Fruit fly (Drosophila melanogaster) whole organism, pupa: Measurements from ENCODE around the gene GstD11.
A peak's percentile ranks its signal among the peaks of the same experiment; 100 is the strongest.

ENCODE experiments used
- CG10348 ChIP-seq: fragments of 200-800 bp; sonication (Bioruptor generic); IDR thresholded peaks from 2 replicates; pipeline ENCODE4 v1.3.6; 2022; ENCODE audit warnings: missing biosample characterization, missing genetic modification characterization
- CG12605 ChIP-seq: fragments of 200-800 bp; sonication (Bioruptor generic); IDR thresholded peaks from 2 replicates; pipeline ENCODE4 v1.3.6; 2022; ENCODE audit warnings: missing biosample characterization, missing genetic modification characterization
- CG13204 ChIP-seq: fragments of 200-800 bp; sonication (Bioruptor generic); optimal IDR thresholded peaks from 2 replicates; lab custom pipeline; 2018; ENCODE audit warnings: missing biosample characterization, mild to moderate bottlenecking, missing genetic modification characterization, moderate library complexity
- CG14655 ChIP-seq: fragments of 200-800 bp; sonication (Bioruptor generic); optimal IDR thresholded peaks from 3 replicates; lab custom pipeline; 2017; ENCODE audit warnings: mild to moderate bottlenecking, missing biosample characterization, missing genetic modification reagents, missing genetic modification characterization
- CG15710 ChIP-seq: fragments of 200-800 bp; sonication (Bioruptor generic); optimal IDR thresholded peaks from 2 replicates; lab custom pipeline; 2018; ENCODE audit warnings: missing biosample characterization, mild to moderate bottlenecking, missing genetic modification characterization, moderate library complexity
- CG17806 ChIP-seq: fragments of 200-800 bp; sonication (Bioruptor generic); optimal IDR thresholded peaks from 2 replicates; lab custom pipeline; 2018; ENCODE audit warnings: missing biosample characterization, mild to moderate bottlenecking, missing genetic modification characterization, moderate library complexity
- CG32121 ChIP-seq: fragments of 200-800 bp; sonication (Bioruptor generic); IDR thresholded peaks from 2 replicates; pipeline ENCODE4 v1.3.6; 2022; ENCODE audit warnings: missing biosample characterization, missing genetic modification characterization
- CG34367 ChIP-seq: fragments of 200-800 bp; sonication (Bioruptor generic); optimal IDR thresholded peaks from 2 replicates; lab custom pipeline; 2018; ENCODE audit warnings: missing biosample characterization, mild to moderate bottlenecking, missing genetic modification characterization
- CG4496 ChIP-seq: fragments of 200-800 bp; sonication (Bioruptor generic); IDR thresholded peaks from 3 replicates; pipeline ENCODE4 v1.3.6; 2022; ENCODE audit warnings: missing biosample characterization, missing genetic modification characterization
- CG8159 ChIP-seq: fragments of 200-800 bp; sonication (Bioruptor generic); optimal IDR thresholded peaks from 3 replicates; lab custom pipeline; 2018; ENCODE audit warnings: missing biosample characterization, mild to moderate bottlenecking, missing genetic modification characterization, moderate library complexity
- CG8301 ChIP-seq: fragments of 200-800 bp; sonication (Bioruptor generic); optimal IDR thresholded peaks from 2 replicates; lab custom pipeline; 2018; ENCODE audit warnings: missing biosample characterization, mild to moderate bottlenecking, missing genetic modification characterization
- CG9948 ChIP-seq: fragments of 200-800 bp; sonication (Bioruptor generic); optimal IDR thresholded peaks from 2 replicates; lab custom pipeline; 2018; ENCODE audit warnings: missing biosample characterization, mild to moderate bottlenecking, missing genetic modification characterization, moderate library complexity
- D1 ChIP-seq: fragments of 200-800 bp; sonication (Bioruptor generic); optimal IDR thresholded peaks from 2 replicates; lab custom pipeline; 2018; ENCODE audit warnings: missing biosample characterization, mild to moderate bottlenecking, missing genetic modification characterization, moderate library complexity
- EcR ChIP-seq: fragments of 200-800 bp; sonication (Bioruptor generic); optimal IDR thresholded peaks from 3 replicates; lab custom pipeline; 2019; ENCODE audit warnings: missing biosample characterization, missing genetic modification characterization, mild to moderate bottlenecking, moderate library complexity, missing genetic modification reagents
- Ets98B ChIP-seq: fragments of 200-800 bp; sonication (Bioruptor generic); IDR thresholded peaks from 2 replicates; pipeline ENCODE4 v1.3.6; 2022; ENCODE audit warnings: missing biosample characterization, missing genetic modification characterization
- Pif1A ChIP-seq: fragments of 200-800 bp; sonication (Bioruptor generic); optimal IDR thresholded peaks from 3 replicates; lab custom pipeline; 2016; ENCODE audit warnings: missing biosample characterization, missing genetic modification characterization
- Pif1B ChIP-seq: fragments of 200-800 bp; sonication (Bioruptor generic); optimal IDR thresholded peaks from 3 replicates; lab custom pipeline; 2016; ENCODE audit warnings: missing biosample characterization, missing genetic modification characterization
- Snoo ChIP-seq: fragments of 200-800 bp; sonication (Bioruptor generic); optimal IDR thresholded peaks from 3 replicates; lab custom pipeline; 2017; ENCODE audit warnings: missing biosample characterization, mild to moderate bottlenecking, missing genetic modification characterization, inconsistent platforms
- fd96Ca ChIP-seq: fragments of 200-800 bp; sonication (Bioruptor generic); IDR thresholded peaks from 3 replicates; pipeline ENCODE4 v1.3.6; 2022; ENCODE audit warnings: missing biosample characterization, missing genetic modification characterization
- gl ChIP-seq: fragments of 200-800 bp; sonication (Bioruptor generic); optimal IDR thresholded peaks from 2 replicates; lab custom pipeline; 2018; ENCODE audit warnings: missing biosample characterization, mild to moderate bottlenecking, missing genetic modification characterization
- rn ChIP-seq: fragments of 200-800 bp; sonication (Bioruptor generic); IDR thresholded peaks from 2 replicates; pipeline ENCODE4 v1.3.6; 2022; ENCODE audit warnings: missing biosample characterization, missing genetic modification characterization

GstD11 gene

dm6 chr3R:12356044-12356443 is 27.1 kb upstream of the GstD11 start, which contains the start of gene MBD-R2:
MBD-R2 (minus strand) TSS chr3R:12356265.
- TF ChIP-seq CG12605 (GFP tag; lab: Robert Waterston, UW) (no peak), D1 (tag; lab: Kevin White, UChicago) (no peak), CG34367 (no peak), CG14655 (no peak), CG4496 (GFP tag; lab: Robert Waterston, UW) (no peak), Ets98B (GFP tag; lab: Robert Waterston, UW) (no peak), gl (tag; lab: Kevin White, UChicago) (no peak)
- TF ChIP-seq, all 21 proteins: peak for 0

- TF ChIP-seq CG13204 (GFP tag; lab: Kevin White, UChicago) (no peak), CG17806 (tag; lab: Kevin White, UChicago) (no peak), rn (GFP tag; lab: Robert Waterston, UW) (no peak), CG32121 (no peak), EcR (GFP tag; lab: Kevin White, UChicago) (no peak), CG4496 (GFP tag; lab: Robert Waterston, UW) (no peak), Ets98B (GFP tag; lab: Robert Waterston, UW) (peak; percentile 33; the same call in 1 of the 2 replicates)
These were observed 23.3 kb upstream of the GstD11 start, which contains the start of gene CG4115 for dm6 chr3R:12359837-12360236. CG4115 (plus strand) TSS chr3R:12360008.

DNA sequence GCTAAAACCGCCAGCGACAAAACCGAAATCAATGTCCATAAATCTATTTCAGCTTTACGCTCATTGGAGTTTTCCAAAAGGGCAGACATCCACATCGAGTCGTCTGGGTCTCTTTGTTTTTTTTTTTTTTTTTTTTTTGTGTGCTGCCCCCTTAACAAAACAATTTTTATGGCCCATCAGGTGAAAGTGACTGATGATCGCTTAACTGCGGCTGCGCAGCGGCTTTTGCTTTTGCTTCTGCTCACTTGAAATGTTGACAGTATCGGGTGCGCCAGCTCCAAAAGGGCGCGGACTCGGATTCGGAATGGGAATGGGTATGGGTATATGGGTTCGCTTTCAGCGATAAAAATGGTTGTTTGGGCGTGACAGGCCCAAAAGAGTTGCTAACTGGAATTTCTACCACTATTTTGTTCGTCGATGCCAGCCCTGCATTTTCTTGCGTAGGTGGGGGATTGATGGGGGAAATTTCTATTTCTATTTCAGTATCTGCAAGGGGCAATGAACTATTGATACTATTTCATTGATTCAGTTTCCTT is 21.1 kb upstream of the GstD11 start:
- TF ChIP-seq CG13204 (GFP tag; lab: Kevin White, UChicago), result no peak
- TF ChIP-seq CG12605 (GFP tag; lab: Robert Waterston, UW), result no peak
- TF ChIP-seq CG17806 (tag; lab: Kevin White, UChicago), result no peak
- TF ChIP-seq CG4496 (GFP tag; lab: Robert Waterston, UW), result no peak
- no peak for TF ChIP-seq CG14655
- TF ChIP-seq fd96Ca, result no peak
- no peak for TF ChIP-seq CG8159 (tag; lab: Kevin White, UChicago)
- no peak for TF ChIP-seq Ets98B (GFP tag; lab: Robert Waterston, UW)
- TF ChIP-seq Snoo (tag; lab: Kevin White, UChicago), result no peak
- TF ChIP-seq CG9948 (tag; lab: Kevin White, UChicago), result no peak
- no peak for TF ChIP-seq rn (GFP tag; lab: Robert Waterston, UW)
- no peak for TF ChIP-seq EcR (GFP tag; lab: Kevin White, UChicago)
- no peak for TF ChIP-seq CG15710 (tag; lab: Kevin White, UChicago)
- no peak for TF ChIP-seq CG10348 (GFP tag; lab: Robert Waterston, UW)
- TF ChIP-seq CG34367, result no peak

DNA sequence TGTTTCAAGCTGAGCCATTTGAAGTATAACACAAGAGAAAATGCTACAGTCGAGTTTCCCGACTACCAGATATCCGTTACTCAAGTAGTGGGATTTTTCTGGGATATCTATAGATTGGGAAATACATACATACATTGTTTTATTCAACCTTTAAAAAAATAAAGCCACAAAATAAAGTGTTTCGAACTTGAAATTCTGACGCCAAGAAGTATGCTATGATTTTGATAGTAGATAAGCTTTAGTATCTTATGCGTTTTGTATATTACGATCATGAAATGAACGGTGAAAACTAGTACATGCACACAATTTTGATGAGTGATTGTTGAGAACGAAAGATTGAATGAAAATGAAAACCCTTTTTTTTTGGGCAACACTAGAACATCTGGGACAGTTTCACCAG is 19.6 kb upstream of the GstD11 start:
- TF ChIP-seq Pif1B (GFP tag; lab: Kevin White, UChicago) (no peak), CG8301 (tag; lab: Kevin White, UChicago) (no peak), Snoo (tag; lab: Kevin White, UChicago) (no peak), CG34367 (no peak), CG10348 (GFP tag; lab: Robert Waterston, UW) (no peak), D1 (tag; lab: Kevin White, UChicago) (no peak), CG17806 (tag; lab: Kevin White, UChicago) (no peak), Ets98B (GFP tag; lab: Robert Waterston, UW) (no peak)

DNA sequence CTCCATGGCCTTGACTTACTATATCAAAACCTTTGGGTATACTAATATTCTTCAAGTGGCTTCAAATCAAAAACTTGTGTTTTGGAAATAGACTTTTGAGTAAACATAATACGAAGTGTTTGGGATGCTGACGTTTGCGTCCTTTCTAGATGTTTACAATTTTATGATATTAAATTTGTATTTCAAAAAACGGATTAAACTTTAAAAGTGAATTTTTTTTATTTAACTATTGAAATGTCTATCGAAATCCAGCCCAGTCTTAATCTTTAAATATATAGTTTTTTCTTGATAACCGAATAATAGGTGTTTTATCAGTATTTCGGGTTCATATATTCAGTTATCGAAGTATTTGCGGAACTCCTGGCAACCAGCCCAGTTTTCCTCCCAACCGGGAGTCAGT is 18.6 kb upstream of the GstD11 start, which contains the start of gene Tim17a1:
Gene Tim17a1, minus strand, starts transcription at position 101 of the 400 bp plus-strand sequence.
- TF ChIP-seq CG8159 (tag; lab: Kevin White, UChicago) (no peak), CG15710 (tag; lab: Kevin White, UChicago) (no peak), rn (GFP tag; lab: Robert Waterston, UW) (no peak), fd96Ca (no peak), CG14655 (no peak), CG12605 (GFP tag; lab: Robert Waterston, UW) (no peak), D1 (tag; lab: Kevin White, UChicago) (no peak), CG9948 (tag; lab: Kevin White, UChicago) (no peak), CG10348 (GFP tag; lab: Robert Waterston, UW) (no peak), Pif1A (GFP tag; lab: Kevin White, UChicago) (no peak), CG4496 (GFP tag; lab: Robert Waterston, UW) (no peak), EcR (GFP tag; lab: Kevin White, UChicago) (no peak)

- TF ChIP-seq CG17806 (tag; lab: Kevin White, UChicago) (no peak), Snoo (tag; lab: Kevin White, UChicago) (no peak), CG12605 (GFP tag; lab: Robert Waterston, UW) (no peak), CG34367 (no peak), rn (GFP tag; lab: Robert Waterston, UW) (no peak), Pif1B (GFP tag; lab: Kevin White, UChicago) (no peak), CG9948 (tag; lab: Kevin White, UChicago) (no peak), CG10348 (GFP tag; lab: Robert Waterston, UW) (no peak), CG8159 (tag; lab: Kevin White, UChicago) (no peak), CG32121 (no peak), CG4496 (GFP tag; lab: Robert Waterston, UW) (no peak), EcR (GFP tag; lab: Kevin White, UChicago) (no peak), CG13204 (GFP tag; lab: Kevin White, UChicago) (no peak), CG8301 (tag; lab: Kevin White, UChicago) (no peak), Ets98B (GFP tag; lab: Robert Waterston, UW) (no peak), Pif1A (GFP tag; lab: Kevin White, UChicago) (no peak)
These were observed 17.8 kb upstream of the GstD11 start, which contains the start of gene GstD10 for dm6 chr3R:12365264-12365840. GstD10 (minus strand) TSS chr3R:12365735.
